Worm (Caenorhabditis elegans): ENCODE data around the gene spcs-2.

- TF ChIP-seq pha-4 (tag; optimal IDR thresholded peaks at IDR 0.05) (no peak), aptf-3 (GFP tag; IDR thresholded peaks at IDR 0.05) (no peak), dox-1 (GFP tag; IDR thresholded peaks at IDR 0.05) (no peak), ztf-6 (GFP tag; IDR thresholded peaks at IDR 0.05) (no peak), nfya-2 (GFP tag; IDR thresholded peaks at IDR 0.05) (no peak), Y56A3A.18 (GFP tag; IDR thresholded peaks at IDR 0.05) (no peak), Y79H2A.3 (GFP tag; conservative IDR thresholded peaks at IDR 0.05) (no peak)
These were observed 17.9 kb downstream of the spcs-2 start for ce11 chrIII:12892767-12893166.
